Worm (Caenorhabditis elegans) whole organism, L4 larva: ENCODE data around the gene ulp-1.
A peak's percentile ranks its signal among the peaks of the same experiment; 100 is the strongest.

ENCODE experiments used
- tra-1 ChIP-seq: fragments of 200-800 bp; sonication (Bioruptor generic); IDR thresholded peaks from 2 replicates; pipeline ENCODE4 v1.3.6; 2022; ENCODE audit warnings: missing genetic modification reagents, missing genetic modification characterization, missing compliant biosample characterization
- unc-62 ChIP-seq, 3 experiments: fragments of 150-350 bp in 1 of 3; sonication (generic microtip); optimal IDR thresholded peaks in 2 of 3; peaks in 1 of 3; 1 replicate in 1 of 3; 2 replicates in 2 of 3; lab custom pipeline; 2014 to 2017; ENCODE audit warnings: missing biosample characterization in 3 of 3, missing genetic modification characterization in 3 of 3, missing genetic modification reagents in 3 of 3, missing genotype in 1 of 3
- zfp-2 ChIP-seq: sonication (generic microtip); optimal IDR thresholded peaks from 2 replicates; lab custom pipeline; 2016; ENCODE audit warnings: mild to moderate bottlenecking, missing genetic modification characterization, missing compliant biosample characterization

DNA sequence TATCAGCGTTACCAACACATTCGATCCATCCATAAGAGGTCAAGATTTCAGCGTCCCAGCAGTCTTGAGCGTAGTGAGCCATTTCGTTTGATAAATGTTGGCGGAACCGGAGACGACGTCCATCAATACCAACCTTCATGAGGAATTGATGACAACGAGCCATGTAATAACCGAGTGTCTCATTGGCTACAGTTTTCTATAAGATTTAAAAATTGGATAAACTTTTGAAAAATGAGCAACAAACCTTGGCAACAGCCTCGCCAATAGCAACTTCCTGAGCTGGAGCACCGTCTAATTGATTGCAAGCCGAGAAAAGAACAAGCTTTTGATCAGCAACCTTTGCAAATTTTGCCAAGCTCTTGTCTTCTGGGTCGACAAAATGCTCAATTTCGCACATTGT is 8.8 kb downstream of the ulp-1 start:
- TF ChIP-seq unc-62 (GFP tag; optimal IDR thresholded peaks at IDR 0.05 in 1 of 2; lab: Kevin White, UChicago) (peak in 1 of 2 experiments; percentile 91), unc-62 (tag; optimal IDR thresholded peaks at IDR 0.05; lab: Kevin White, UChicago) (no peak), zfp-2 (tag; lab: Kevin White, UChicago) (no peak), tra-1 (no peak)
